Fruit fly (Drosophila melanogaster): ENCODE measurements around the gene DNAlig3.
A peak's percentile ranks its signal among the peaks of the same experiment; 100 is the strongest.

Gene DNAlig3

dm6 chr3R:12350497-12350896, 51.1 kb downstream of the DNAlig3 start, which contains the start of gene CG10038 (continued):
- TF ChIP-seq Sox100B (GFP tag; optimal IDR thresholded peaks at IDR 0.05) (no peak), chif (GFP tag; optimal IDR thresholded peaks at IDR 0.05) (peak in 1 of 2 experiments; percentile 15), CG4617 (GFP tag; optimal IDR thresholded peaks at IDR 0.05; ENCODE audit: borderline replicate concordance) (peak; percentile 61), CG13296 (GFP tag; optimal IDR thresholded peaks at IDR 0.05) (no peak), B-H1 (GFP tag; IDR thresholded peaks at IDR 0.05) (no peak), sima (GFP tag; optimal IDR thresholded peaks at IDR 0.05) (no peak), Bteb2 (GFP tag; optimal IDR thresholded peaks at IDR 0.05) (no peak), ewg (GFP tag; optimal IDR thresholded peaks at IDR 0.05) (no peak), Hr51 (GFP tag; optimal IDR thresholded peaks at IDR 0.05) (peak; percentile 43 to 53), CG11456 (GFP tag; IDR thresholded peaks at IDR 0.05) (peak; percentile 72), CG9817 (tag; optimal IDR thresholded peaks at IDR 0.05) (peak; percentile 30), CG9609 (GFP tag; optimal IDR thresholded peaks at IDR 0.05) (no peak), tll (GFP tag; optimal IDR thresholded peaks at IDR 0.05) (no peak), sug (tag; optimal IDR thresholded peaks at IDR 0.05) (no peak), CG8924 (tag; optimal IDR thresholded peaks at IDR 0.05) (peak; percentile 6), wor (GFP tag; IDR thresholded peaks at IDR 0.05) (no peak), Ada2b (GFP tag; IDR thresholded peaks at IDR 0.05) (no peak), Hmr (GFP tag; optimal IDR thresholded peaks at IDR 0.05) (peak; percentile 54), bcd (GFP tag; optimal IDR thresholded peaks at IDR 0.05) (peak; percentile 41), ap (GFP tag; IDR thresholded peaks at IDR 0.05) (no peak), corto (GFP tag; optimal IDR thresholded peaks at IDR 0.05) (no peak), ken (GFP tag; IDR thresholded peaks at IDR 0.05) (no peak), CG13424 (tag; optimal IDR thresholded peaks at IDR 0.05) (peak; percentile 41), CG30020 (tag; optimal IDR thresholded peaks at IDR 0.05) (peak; percentile 38), tna (GFP tag; IDR thresholded peaks at IDR 0.05; ENCODE audit: partially characterized antibody) (peak; percentile 91), h (optimal IDR thresholded peaks at IDR 0.05) (no peak), BtbVII (GFP tag; optimal IDR thresholded peaks at IDR 0.05) (no peak), ham (GFP tag; IDR thresholded peaks at IDR 0.05) (no peak), nerfin-1 (tag; optimal IDR thresholded peaks at IDR 0.05) (no peak), CG18764 (GFP tag; optimal IDR thresholded peaks at IDR 0.05) (peak; percentile 13), CG7928 (GFP tag; optimal IDR thresholded peaks at IDR 0.05) (peak; percentile 47), CG10274 (GFP tag; optimal IDR thresholded peaks at IDR 0.05) (no peak), Lpt (GFP tag; optimal IDR thresholded peaks at IDR 0.05) (no peak), nerfin-2 (GFP tag; IDR thresholded peaks at IDR 0.05; ENCODE audit: partially characterized antibody) (peak; percentile 89), ash1 (GFP tag; optimal IDR thresholded peaks at IDR 0.05) (no peak), Nf-YA (GFP tag; IDR thresholded peaks at IDR 0.05) (no peak), insv (GFP tag; optimal IDR thresholded peaks at IDR 0.05) (no peak), Lim3 (GFP tag; IDR thresholded peaks at IDR 0.05) (no peak), abd-A (tag; optimal IDR thresholded peaks at IDR 0.05) (no peak), bowl (GFP tag; IDR thresholded peaks at IDR 0.05) (no peak), shn (GFP tag; optimal IDR thresholded peaks at IDR 0.05) (no peak), Rfx (GFP tag; IDR thresholded peaks at IDR 0.05) (peak; percentile 84), Atf-2 (GFP tag; optimal IDR thresholded peaks at IDR 0.05) (no peak), CG15696 (tag; optimal IDR thresholded peaks at IDR 0.05) (no peak), Dp (GFP tag; optimal IDR thresholded peaks at IDR 0.05) (peak; percentile 59), TFAM (GFP tag; optimal IDR thresholded peaks at IDR 0.05) (no peak), CG34422 (GFP tag; IDR thresholded peaks at IDR 0.05) (peak; percentile 60; the same call in 2 of the 3 replicates), CG12155 (GFP tag; optimal IDR thresholded peaks at IDR 0.05) (peak; percentile 12), bbx (GFP tag; IDR thresholded peaks at IDR 0.05; ENCODE audit: partially characterized antibody) (peak; percentile 95), CG7987 (GFP tag; optimal IDR thresholded peaks at IDR 0.05) (no peak), cg (GFP tag; optimal IDR thresholded peaks at IDR 0.05) (no peak)

Data from whole organism, embryonic.